Worm (Caenorhabditis elegans) whole organism, midembryonic: ENCODE measurements around the gene R05C11.4.

ENCODE experiments used
- T22C8.4 ChIP-seq: fragments of 200-800 bp; sonication (Bioruptor generic); IDR thresholded peaks from 2 replicates; pipeline ENCODE4 v1.3.6; 2022; ENCODE audit warnings: missing genetic modification characterization, missing compliant biosample characterization
- cog-1 ChIP-seq: sonication (generic microtip); optimal IDR thresholded peaks from 2 replicates; lab custom pipeline; 2016; ENCODE audit warnings: missing genetic modification characterization, missing compliant biosample characterization
- klf-2 ChIP-seq: fragments of 200-800 bp; sonication (Bioruptor generic); conservative IDR thresholded peaks from 2 replicates; pipeline ENCODE4 v1.3.6; 2022; ENCODE audit warnings: missing genetic modification reagents, missing genetic modification characterization, missing compliant biosample characterization
- med-1 ChIP-seq: sonication (generic microtip); optimal IDR thresholded peaks from 2 replicates; lab custom pipeline; 2017; ENCODE audit warnings: missing genetic modification characterization, mild to moderate bottlenecking, missing compliant biosample characterization, antibody characterized with exemption, missing genetic modification reagents; ENCODE audit not compliant: insufficient read depth

DNA sequence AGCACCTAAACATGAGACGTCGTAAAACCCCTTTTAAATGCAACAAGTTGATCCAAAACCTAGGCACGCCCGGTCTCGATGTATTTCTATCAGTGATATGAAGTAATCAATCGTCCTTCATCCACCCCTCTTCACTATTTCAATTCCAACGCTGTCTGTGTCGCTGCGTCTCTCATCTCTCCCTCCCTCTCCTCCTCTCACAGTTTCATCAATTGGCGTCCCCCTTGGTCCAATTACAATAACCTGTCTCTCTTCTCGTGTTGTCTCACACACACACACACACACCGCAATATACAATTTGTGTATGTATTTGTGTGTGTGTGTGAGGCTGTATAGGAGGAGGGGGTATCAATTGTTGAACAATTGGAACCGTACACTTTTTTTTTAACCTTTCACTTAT, 31.9 kb downstream of the R05C11.4 start:
- TF ChIP-seq med-1 = no peak
- no peak for TF ChIP-seq T22C8.4 (GFP tag; lab: Robert Waterston, UW)
- TF ChIP-seq klf-2 (GFP tag; lab: Robert Waterston, UW) = no peak
- TF ChIP-seq cog-1 = no peak
